Worm (Caenorhabditis elegans): ENCODE results near the gene srsx-36.

Gene srsx-36

ce11 chrV:15781086-15781485 lies 28.4 kb downstream of the srsx-36 start, which contains the start of gene T26E4.2:
Gene T26E4.2 (plus strand): TSS chrV:15781386.
- TF ChIP-seq ceh-39 (tag; optimal IDR thresholded peaks at IDR 0.05) (no peak), M03D4.4 (tag; optimal IDR thresholded peaks at IDR 0.05) (no peak), blmp-1 (tag; optimal IDR thresholded peaks at IDR 0.05) (no peak), ceh-43 (GFP tag; optimal IDR thresholded peaks at IDR 0.05) (no peak), ztf-11 (tag; optimal IDR thresholded peaks at IDR 0.05) (no peak), nhr-28 (tag; optimal IDR thresholded peaks at IDR 0.05) (no peak)

- TF ChIP-seq unc-62 (GFP tag; optimal IDR thresholded peaks at IDR 0.05) (no peak), snpc-4 (tag; optimal IDR thresholded peaks at IDR 0.05) (no peak), pha-4 (tag; optimal IDR thresholded peaks at IDR 0.05) (no peak), flh-1 (GFP tag; optimal IDR thresholded peaks at IDR 0.05) (no peak)
Measured at ce11 chrV:15779128-15779729, 30.2 kb downstream of the srsx-36 start, which contains the start of the genes nhr-285 and irld-52. Gene nhr-285 (minus strand): TSS chrV:15779228. Gene irld-52 (plus strand): TSS chrV:15779679.

- TF ChIP-seq sptf-1 (tag; optimal IDR thresholded peaks at IDR 0.05) (no peak), unc-62 (GFP tag; optimal IDR thresholded peaks at IDR 0.05) (no peak), ceh-43 (GFP tag; optimal IDR thresholded peaks at IDR 0.05) (no peak), pha-4 (tag; optimal IDR thresholded peaks at IDR 0.05) (no peak), lsy-2 (tag; optimal IDR thresholded peaks at IDR 0.05) (no peak), mab-5 (tag; optimal IDR thresholded peaks at IDR 0.05) (no peak), nhr-237 (tag; optimal IDR thresholded peaks at IDR 0.05) (no peak), lin-32 (GFP tag; optimal IDR thresholded peaks at IDR 0.05) (no peak), sem-2 (GFP tag; optimal IDR thresholded peaks at IDR 0.05) (no peak), nhr-12 (tag; optimal IDR thresholded peaks at IDR 0.05) (no peak), M03D4.4 (tag; optimal IDR thresholded peaks at IDR 0.05) (no peak), ztf-11 (tag; optimal IDR thresholded peaks at IDR 0.05) (no peak), unc-39 (tag; optimal IDR thresholded peaks at IDR 0.05) (no peak), lin-13 (tag; optimal IDR thresholded peaks at IDR 0.05) (no peak), flh-1 (GFP tag; optimal IDR thresholded peaks at IDR 0.05) (no peak), blmp-1 (tag; optimal IDR thresholded peaks at IDR 0.05) (no peak)
Measured at ce11 chrV:15776651-15777050, 32.8 kb downstream of the srsx-36 start, which contains the start of gene nhr-283. Gene nhr-283 (minus strand): TSS chrV:15776751.

- TF ChIP-seq sem-2 (GFP tag; optimal IDR thresholded peaks at IDR 0.05): no peak
Measured at ce11 chrV:15773941-15774340, 35.5 kb downstream of the srsx-36 start.

ce11 chrV:15773141-15773540 lies 36.3 kb downstream of the srsx-36 start, which contains the start of gene nhr-60:
Gene nhr-60 (minus strand): TSS chrV:15773241.
- TF ChIP-seq mab-5 (tag; optimal IDR thresholded peaks at IDR 0.05) (no peak), sem-2 (GFP tag; optimal IDR thresholded peaks at IDR 0.05) (no peak), ceh-39 (tag; optimal IDR thresholded peaks at IDR 0.05) (no peak), ceh-83 (GFP tag; optimal IDR thresholded peaks at IDR 0.05) (no peak), elt-3 (tag; optimal IDR thresholded peaks at IDR 0.05) (no peak), ces-1 (GFP tag; optimal IDR thresholded peaks at IDR 0.05) (no peak), mep-1 (tag; optimal IDR thresholded peaks at IDR 0.05) (no peak), M03D4.4 (tag; optimal IDR thresholded peaks at IDR 0.05) (no peak), hlh-1 (tag; optimal IDR thresholded peaks at IDR 0.05) (no peak), zip-8 (tag; optimal IDR thresholded peaks at IDR 0.05) (no peak), ceh-43 (GFP tag; optimal IDR thresholded peaks at IDR 0.05) (no peak), elt-1 (tag; optimal IDR thresholded peaks at IDR 0.05; ENCODE audit: borderline replicate concordance, insufficient read depth) (no peak), snpc-4 (tag; optimal IDR thresholded peaks at IDR 0.05) (no peak), cnd-1 (tag; optimal IDR thresholded peaks at IDR 0.05) (no peak)

DNA sequence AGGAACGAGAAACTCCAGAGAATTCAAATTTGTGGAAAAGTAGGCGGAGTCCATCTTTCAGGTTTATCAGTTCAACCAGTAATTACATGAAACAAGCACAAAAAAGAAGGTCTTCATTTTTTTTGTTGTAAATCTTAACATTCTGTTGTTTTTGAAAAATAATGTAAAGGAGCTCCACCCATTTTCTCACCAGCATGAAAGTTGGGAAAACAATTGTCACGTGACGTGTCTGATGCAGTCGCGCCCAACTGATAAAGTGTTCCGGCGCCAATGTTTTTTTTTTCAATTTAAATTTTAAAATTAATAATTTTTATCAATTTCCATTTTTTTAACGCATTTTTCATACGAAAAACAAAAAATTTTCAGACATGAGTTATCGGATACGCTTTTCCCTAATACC lies 40.4 kb downstream of the srsx-36 start, which contains the start of gene F57A10.4:
Gene F57A10.4, plus strand, starts transcription at position 367 of the 400 bp plus-strand sequence.
- TF ChIP-seq cnd-1 (tag; optimal IDR thresholded peaks at IDR 0.05): no peak
- no peak for TF ChIP-seq ceh-39 (tag; optimal IDR thresholded peaks at IDR 0.05)
- TF ChIP-seq bed-3 (GFP tag; optimal IDR thresholded peaks at IDR 0.05): no peak
- no peak for TF ChIP-seq nhr-2 (tag; optimal IDR thresholded peaks at IDR 0.05)
- TF ChIP-seq hlh-1 (tag; optimal IDR thresholded peaks at IDR 0.05): no peak
- TF ChIP-seq elt-3 (tag; optimal IDR thresholded peaks at IDR 0.05): no peak
- no peak for TF ChIP-seq nhr-237 (tag; optimal IDR thresholded peaks at IDR 0.05)

Measured in whole organism, mixed stage, embryonic.